Fruit fly (Drosophila melanogaster) whole organism, embryonic: ENCODE measurements around the gene ca.

Experiments
- Abd-B ChIP-seq: fragments of 200-800 bp; sonication (Bioruptor generic); optimal IDR thresholded peaks from 2 replicates; lab custom pipeline; 2018; ENCODE audit warnings: missing biosample characterization, mild to moderate bottlenecking, missing genetic modification characterization, moderate library complexity
- Bgb ChIP-seq: fragments of 200-800 bp; sonication (Bioruptor generic); IDR thresholded peaks from 2 replicates; pipeline ENCODE4 v1.3.6; 2022; ENCODE audit warnings: missing biosample characterization, missing genetic modification characterization; ENCODE audit not compliant: partially characterized antibody
- Blimp-1 ChIP-seq: fragments of 200-800 bp; sonication (Bioruptor generic); optimal IDR thresholded peaks from 3 replicates; lab custom pipeline; 2018; ENCODE audit warnings: missing biosample characterization, missing genetic modification characterization, mild to moderate bottlenecking, moderate library complexity, missing genetic modification reagents
- CG10654 ChIP-seq: fragments of 200-800 bp; sonication (Bioruptor generic); optimal IDR thresholded peaks from 2 replicates; lab custom pipeline; 2016; ENCODE audit warnings: missing biosample characterization, missing genetic modification characterization
- CG12071 ChIP-seq: fragments of 200-800 bp; sonication (Bioruptor generic); optimal IDR thresholded peaks from 3 replicates; lab custom pipeline; 2018; ENCODE audit warnings: missing biosample characterization, mild to moderate bottlenecking, missing genetic modification characterization
- CG12236 ChIP-seq: fragments of 200-800 bp; sonication (Bioruptor generic); optimal IDR thresholded peaks from 2 replicates; lab custom pipeline; 2016; ENCODE audit warnings: missing biosample characterization, missing genetic modification characterization
- CG13424 ChIP-seq: fragments of 200-800 bp; sonication (Bioruptor generic); optimal IDR thresholded peaks from 2 replicates; lab custom pipeline; 2019; ENCODE audit warnings: missing biosample characterization, mild to moderate bottlenecking, missing genetic modification characterization, moderate library complexity
- CG13894 ChIP-seq: fragments of 200-800 bp; sonication (Bioruptor generic); optimal IDR thresholded peaks from 3 replicates; lab custom pipeline; 2018; ENCODE audit warnings: missing biosample characterization, mild to moderate bottlenecking, missing genetic modification characterization, moderate library complexity
- CG14710 ChIP-seq: fragments of 200-800 bp; sonication (Bioruptor generic); optimal IDR thresholded peaks from 3 replicates; lab custom pipeline; 2019; ENCODE audit warnings: missing biosample characterization, mild to moderate bottlenecking, missing genetic modification characterization, moderate library complexity
- CG15011 ChIP-seq: fragments of 200-800 bp; sonication (Bioruptor generic); optimal IDR thresholded peaks from 3 replicates; lab custom pipeline; 2018; ENCODE audit warnings: missing biosample characterization, mild to moderate bottlenecking, missing genetic modification characterization
- CG18011 ChIP-seq: fragments of 200-800 bp; sonication (Bioruptor generic); optimal IDR thresholded peaks from 2 replicates; lab custom pipeline; 2017; ENCODE audit warnings: missing biosample characterization, missing genetic modification characterization, mild to moderate bottlenecking, moderate library complexity, missing genotype
- CG1832 ChIP-seq: fragments of 200-800 bp; sonication (Bioruptor generic); optimal IDR thresholded peaks from 2 replicates; lab custom pipeline; 2017; ENCODE audit warnings: missing biosample characterization, mild to moderate bottlenecking, missing genetic modification characterization, inconsistent platforms
- CG3281 ChIP-seq: fragments of 200-800 bp; sonication (Bioruptor generic); optimal IDR thresholded peaks from 3 replicates; lab custom pipeline; 2017; ENCODE audit warnings: missing biosample characterization, mild to moderate bottlenecking, missing genetic modification characterization
- CG4617 ChIP-seq: fragments of 200-800 bp; sonication (Bioruptor generic); optimal IDR thresholded peaks from 3 replicates; lab custom pipeline; 2016; ENCODE audit warnings: missing biosample characterization, missing genetic modification characterization, borderline replicate concordance
- CG6854 ChIP-seq: fragments of 200-800 bp; sonication (Bioruptor generic); optimal IDR thresholded peaks from 3 replicates; lab custom pipeline; 2017; ENCODE audit warnings: missing biosample characterization, mild to moderate bottlenecking, missing genetic modification characterization
- CG8388 ChIP-seq: fragments of 200-800 bp; sonication (Bioruptor generic); optimal IDR thresholded peaks from 2 replicates; lab custom pipeline; 2019; ENCODE audit warnings: missing biosample characterization, mild to moderate bottlenecking, missing genetic modification characterization, moderate library complexity
- CG8478 ChIP-seq: fragments of >200 bp; optimal IDR thresholded peaks from 2 replicates; lab custom pipeline; 2018
- CrebB ChIP-seq: fragments of 200-800 bp; sonication (Bioruptor generic); optimal IDR thresholded peaks from 3 replicates; lab custom pipeline; 2018; ENCODE audit warnings: missing biosample characterization, mild to moderate bottlenecking, missing genetic modification characterization
- Dbx ChIP-seq: fragments of 200-800 bp; sonication (Bioruptor generic); IDR thresholded peaks from 3 replicates; pipeline ENCODE4 v1.3.6; 2022; ENCODE audit warnings: missing biosample characterization, missing genetic modification characterization
- E2f1 ChIP-seq: fragments of 200-800 bp; sonication (Bioruptor generic); IDR thresholded peaks from 2 replicates; pipeline ENCODE4 v1.3.6; 2022; ENCODE audit warnings: missing biosample characterization, missing genetic modification characterization
- Eip74EF ChIP-seq, 2 experiments: fragments of 200-800 bp in 1 of 2; fragments of >200 bp in 1 of 2; sonication (Bioruptor generic) in 1 of 2; optimal IDR thresholded peaks; 2 replicates each; lab custom pipeline; 2017 to 2019; ENCODE audit warnings: missing biosample characterization in 2 of 2, missing genetic modification characterization in 2 of 2, mild to moderate bottlenecking in 1 of 2, moderate library complexity in 1 of 2
- GATAe ChIP-seq: fragments of 200-800 bp; sonication (Bioruptor generic); conservative IDR thresholded peaks from 2 replicates; pipeline ENCODE4 v1.3.6; 2022; ENCODE audit warnings: missing biosample characterization, missing genetic modification characterization
- Hand ChIP-seq: fragments of 200-800 bp; sonication (Bioruptor generic); optimal IDR thresholded peaks from 2 replicates; lab custom pipeline; 2017; ENCODE audit warnings: mild to moderate bottlenecking, missing biosample characterization, missing genetic modification reagents, missing genetic modification characterization
- Lhr ChIP-seq: fragments of 200-800 bp; sonication (Bioruptor generic); optimal IDR thresholded peaks from 3 replicates; lab custom pipeline; 2017; ENCODE audit warnings: mild to moderate bottlenecking, missing biosample characterization, missing genetic modification reagents, missing genetic modification characterization
- Meics ChIP-seq: fragments of 200-800 bp; sonication (Bioruptor generic); optimal IDR thresholded peaks from 2 replicates; lab custom pipeline; 2017; ENCODE audit warnings: missing biosample characterization, mild to moderate bottlenecking, missing genetic modification characterization
- NC2α ChIP-seq: fragments of 200-800 bp; sonication (Bioruptor generic); optimal IDR thresholded peaks from 2 replicates; lab custom pipeline; 2016; ENCODE audit warnings: missing biosample characterization, missing genetic modification characterization
- Usf ChIP-seq: fragments of 200-800 bp; sonication (Bioruptor generic); optimal IDR thresholded peaks from 2 replicates; lab custom pipeline; 2017; ENCODE audit warnings: missing genotype, missing biosample characterization, missing genetic modification characterization
- crc ChIP-seq: fragments of 200-800 bp; sonication (Bioruptor generic); optimal IDR thresholded peaks from 2 replicates; lab custom pipeline; 2016; ENCODE audit warnings: missing biosample characterization, missing genetic modification characterization
- crp ChIP-seq, 2 experiments: fragments of 200-800 bp; sonication (Bioruptor generic); optimal IDR thresholded peaks; 2 replicates in 1 of 2; 3 replicates in 1 of 2; lab custom pipeline; 2017; ENCODE audit warnings: missing biosample characterization in 2 of 2, missing genetic modification characterization in 2 of 2, mild to moderate bottlenecking in 1 of 2, moderate library complexity in 1 of 2
- cwo ChIP-seq: fragments of 200-800 bp; sonication (Bioruptor generic); optimal IDR thresholded peaks from 3 replicates; lab custom pipeline; 2017; ENCODE audit warnings: missing biosample characterization, missing genetic modification characterization, mild to moderate bottlenecking, moderate library complexity, missing genetic modification reagents
- dati ChIP-seq: fragments of 200-800 bp; sonication (Bioruptor generic); IDR thresholded peaks from 2 replicates; pipeline ENCODE4 v1.3.6; 2022; ENCODE audit warnings: missing biosample characterization, missing genetic modification characterization
- eve ChIP-seq, 2 experiments: fragments of >200 bp; optimal IDR thresholded peaks; 2 replicates each; lab custom pipeline; 2017; ENCODE audit warnings: missing biosample characterization in 2 of 2, missing genetic modification characterization in 2 of 2
- eyg ChIP-seq: fragments of 200-800 bp; sonication (Bioruptor generic); optimal IDR thresholded peaks from 3 replicates; lab custom pipeline; 2016; ENCODE audit warnings: missing biosample characterization, missing genetic modification characterization
- ftz-f1 ChIP-seq: fragments of 200-800 bp; sonication (Bioruptor generic); optimal IDR thresholded peaks from 2 replicates; lab custom pipeline; 2016; ENCODE audit warnings: missing biosample characterization, missing genetic modification characterization
- gcm ChIP-seq: fragments of 200-800 bp; sonication (Bioruptor generic); optimal IDR thresholded peaks from 2 replicates; lab custom pipeline; 2019; ENCODE audit warnings: missing biosample characterization, mild to moderate bottlenecking, missing genetic modification characterization, moderate library complexity
- hb ChIP-seq: fragments of 200-800 bp; sonication (Bioruptor generic); IDR thresholded peaks from 3 replicates; pipeline ENCODE4 v1.3.6; 2022; ENCODE audit warnings: missing biosample characterization, missing genetic modification characterization; ENCODE audit not compliant: partially characterized antibody
- her ChIP-seq: fragments of 200-800 bp; sonication (Bioruptor generic); optimal IDR thresholded peaks from 2 replicates; lab custom pipeline; 2016; ENCODE audit warnings: missing biosample characterization, missing genetic modification characterization
- hth ChIP-seq: fragments of >200 bp; optimal IDR thresholded peaks from 2 replicates; lab custom pipeline; 2017; ENCODE audit warnings: inconsistent platforms
- kni ChIP-seq: fragments of 200-800 bp; sonication (Bioruptor generic); optimal IDR thresholded peaks from 3 replicates; lab custom pipeline; 2017; ENCODE audit warnings: mild to moderate bottlenecking, missing biosample characterization, missing genetic modification reagents, missing genetic modification characterization
- mirr ChIP-seq: fragments of 200-800 bp; sonication (Bioruptor generic); optimal IDR thresholded peaks from 3 replicates; lab custom pipeline; 2018; ENCODE audit warnings: missing biosample characterization, mild to moderate bottlenecking, missing genetic modification characterization
- nau ChIP-seq: fragments of 200-800 bp; sonication (Bioruptor generic); optimal IDR thresholded peaks from 3 replicates; lab custom pipeline; 2017; ENCODE audit warnings: missing biosample characterization, mild to moderate bottlenecking, missing genetic modification characterization, missing genetic modification reagents
- pb ChIP-seq: fragments of 200-800 bp; sonication (Bioruptor generic); optimal IDR thresholded peaks from 3 replicates; lab custom pipeline; 2016; ENCODE audit warnings: missing biosample characterization, missing genetic modification characterization
- schlank ChIP-seq: fragments of 200-800 bp; sonication (Bioruptor generic); optimal IDR thresholded peaks from 2 replicates; lab custom pipeline; 2018; ENCODE audit warnings: missing biosample characterization, mild to moderate bottlenecking, missing genetic modification characterization
- sd ChIP-seq: fragments of 200-800 bp; sonication (Bioruptor generic); optimal IDR thresholded peaks from 3 replicates; lab custom pipeline; 2018; ENCODE audit warnings: missing biosample characterization, mild to moderate bottlenecking, missing genetic modification characterization, moderate library complexity
- shn ChIP-seq: fragments of 200-800 bp; sonication (Bioruptor generic); optimal IDR thresholded peaks from 3 replicates; lab custom pipeline; 2016; ENCODE audit warnings: missing biosample characterization, missing genetic modification characterization
- ssp ChIP-seq: fragments of 200-800 bp; sonication (Bioruptor generic); IDR thresholded peaks from 2 replicates; pipeline ENCODE4 v1.3.6; 2022; ENCODE audit warnings: missing biosample characterization, missing genetic modification characterization
- stwl ChIP-seq: fragments of 200-800 bp; sonication (Bioruptor generic); optimal IDR thresholded peaks from 3 replicates; lab custom pipeline; 2018; ENCODE audit warnings: missing biosample characterization, mild to moderate bottlenecking, missing genetic modification characterization, moderate library complexity
- twi ChIP-seq: fragments of 200-800 bp; optimal IDR thresholded peaks from 2 replicates; lab custom pipeline; 2019; ENCODE audit warnings: missing biosample characterization, mild to moderate bottlenecking, missing genetic modification characterization, moderate library complexity
- wdn ChIP-seq: fragments of 200-800 bp; sonication (Bioruptor generic); IDR thresholded peaks from 2 replicates; pipeline ENCODE4 v1.3.6; 2022; ENCODE audit warnings: missing biosample characterization, missing genetic modification characterization
- z ChIP-seq: fragments of 200-800 bp; sonication (Bioruptor generic); IDR thresholded peaks from 3 replicates; pipeline ENCODE4 v1.3.6; 2022; ENCODE audit warnings: missing biosample characterization, missing genetic modification characterization

The ca gene

dm6 chr3R:29772795-29773331 is 33.7 kb upstream of the ca start (continued):
- TF ChIP-seq CG14710 (tag; lab: Kevin White, UChicago) (no peak), CG4617 (GFP tag; lab: Kevin White, UChicago) (no peak), hth (no peak), CG8388 (GFP tag; lab: Kevin White, UChicago) (no peak), CG1832 (GFP tag; lab: Kevin White, UChicago) (peak; percentile 99), CG3281 (GFP tag; lab: Kevin White, UChicago) (peak; percentile 35), eyg (GFP tag; lab: Kevin White, UChicago) (no peak), crp (GFP tag; optimal IDR thresholded peaks at IDR 0.05; lab: Kevin White, UChicago) (no peak), eve (GFP tag; optimal IDR thresholded peaks at IDR 0.05; lab: Kevin White, UChicago) (no peak), ssp (no peak), twi (tag; lab: Kevin White, UChicago) (no peak), Abd-B (GFP tag; lab: Kevin White, UChicago) (peak; percentile 4), cwo (GFP tag; lab: Kevin White, UChicago) (peak; percentile 66), Hand (GFP tag; lab: Kevin White, UChicago) (peak; percentile 75), CG13894 (tag; lab: Kevin White, UChicago) (peak; percentile 55), Usf (no peak), kni (GFP tag; lab: Kevin White, UChicago) (peak; percentile 82), her (GFP tag; lab: Kevin White, UChicago) (peak; percentile 25), CG15011 (no peak), gcm (no peak), E2f1 (GFP tag; lab: Robert Waterston, UW) (no peak), CrebB (tag; lab: Kevin White, UChicago) (peak; percentile 40), crc (no peak), sd (peak; percentile 94), CG12236 (GFP tag; lab: Kevin White, UChicago) (no peak), wdn (GFP tag; lab: Robert Waterston, UW) (0 out of 2 replicates have a peak, but pooled peaks have one; percentile 18), Bgb (GFP tag; lab: Robert Waterston, UW) (peak; percentile 72), CG12071 (peak; percentile 40), GATAe (GFP tag; lab: Robert Waterston, UW) (peak; percentile 38), NC2α (GFP tag; lab: Kevin White, UChicago) (no peak), z (GFP tag; lab: Robert Waterston, UW) (peak; percentile 93), dati (GFP tag; lab: Robert Waterston, UW) (no peak), pb (GFP tag; lab: Kevin White, UChicago) (no peak), stwl (tag; lab: Kevin White, UChicago) (peak; percentile 5), CG18011 (no peak), ftz-f1 (GFP tag; lab: Kevin White, UChicago) (peak; percentile 17), Lhr (GFP tag; lab: Kevin White, UChicago) (no peak), CG13424 (tag; lab: Kevin White, UChicago) (no peak), Eip74EF (GFP tag; optimal IDR thresholded peaks at IDR 0.05; lab: Kevin White, UChicago) (no peak), Meics (GFP tag; lab: Kevin White, UChicago) (no peak), mirr (GFP tag; lab: Kevin White, UChicago) (peak; percentile 42), nau (GFP tag; lab: Kevin White, UChicago) (peak; percentile 35), Blimp-1 (GFP tag; lab: Kevin White, UChicago) (peak; percentile 62), CG8478 (lab: Kevin White, UChicago) (peak; percentile 96), shn (no peak), Dbx (GFP tag; lab: Robert Waterston, UW) (peak; percentile 55; the same call in 1 of the 3 replicates), schlank (tag; lab: Kevin White, UChicago) (peak; percentile 1), CG6854 (GFP tag; lab: Kevin White, UChicago) (no peak), CG10654 (no peak), hb (no peak)
